Fruit fly (Drosophila melanogaster): ENCODE results near the gene Arglu1.

The Arglu1 gene

DNA sequence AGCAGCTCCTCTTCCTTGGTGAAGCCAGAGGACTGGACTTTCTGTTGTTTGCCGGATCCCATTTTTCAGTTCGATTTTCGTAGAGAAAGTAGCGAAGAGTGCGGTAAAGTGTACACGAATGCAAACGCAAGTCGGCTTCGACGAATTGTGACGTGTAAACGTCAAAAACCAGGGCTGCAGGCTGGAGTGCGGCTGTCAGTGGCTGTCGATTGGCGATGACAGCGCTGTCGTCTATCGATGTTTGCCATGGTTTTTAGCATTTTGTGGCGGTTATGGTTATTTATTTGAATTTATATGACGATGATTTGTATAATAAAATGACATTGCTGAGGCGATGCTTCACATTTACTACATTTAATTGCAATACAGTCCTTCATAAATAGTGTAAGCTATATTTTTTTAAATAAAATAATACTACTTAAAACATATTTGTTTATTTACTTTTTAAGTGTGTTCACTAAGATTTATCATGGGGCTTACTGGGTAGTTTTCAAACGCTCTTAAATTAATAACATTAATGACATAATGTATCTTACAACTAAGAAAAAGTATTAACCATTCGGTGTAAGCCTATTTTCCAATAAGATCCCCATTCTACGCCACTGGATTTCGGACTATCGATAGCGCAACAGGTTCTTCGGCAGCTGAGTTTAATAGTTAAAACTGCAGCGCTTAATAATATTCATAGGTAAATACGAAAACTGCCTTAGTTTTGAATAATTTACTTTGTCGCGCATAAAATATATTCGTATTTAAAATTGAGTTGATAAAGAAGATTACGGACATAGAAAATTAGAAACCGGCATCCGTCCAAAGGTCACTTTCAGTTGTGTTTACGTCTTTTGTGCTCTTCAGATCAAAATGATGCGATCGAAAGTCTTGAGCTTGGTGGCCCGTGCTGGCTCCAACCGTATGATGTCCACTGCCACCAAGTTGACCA is 19.6 kb downstream of the Arglu1 start, which contains the start of the genes CG5885 and CG4598 (continued):
- TF ChIP-seq Fer3 (tag; optimal IDR thresholded peaks at IDR 0.05), result peak; percentile 59
- TF ChIP-seq eyg (GFP tag; optimal IDR thresholded peaks at IDR 0.05), result no peak
- TF ChIP-seq shn (GFP tag; optimal IDR thresholded peaks at IDR 0.05), result peak; percentile 9
- peak; percentile 58 for TF ChIP-seq CG10979 (tag; optimal IDR thresholded peaks at IDR 0.05)
- peak; percentile 65 for TF ChIP-seq PHDP (tag; optimal IDR thresholded peaks at IDR 0.05)
- no peak for TF ChIP-seq CG10321 (GFP tag; IDR thresholded peaks at IDR 0.05)
- TF ChIP-seq CG2875 (GFP tag; optimal IDR thresholded peaks at IDR 0.05), result no peak
- peak; percentile 18 for TF ChIP-seq CG15011 (GFP tag; optimal IDR thresholded peaks at IDR 0.05)
- TF ChIP-seq Atf-2 (GFP tag; optimal IDR thresholded peaks at IDR 0.05), result no peak
- peak; percentile 56; the same call in 2 of the 4 replicates for TF ChIP-seq Gug (GFP tag; IDR thresholded peaks at IDR 0.05)
- TF ChIP-seq zf30C (GFP tag; optimal IDR thresholded peaks at IDR 0.05), result no peak
- TF ChIP-seq da (GFP tag; optimal IDR thresholded peaks at IDR 0.05), result no peak
- no peak for TF ChIP-seq seq (GFP tag; IDR thresholded peaks at IDR 0.05)
- no peak for TF ChIP-seq MTF-1 (GFP tag; optimal IDR thresholded peaks at IDR 0.05; ENCODE audit: borderline replicate concordance)
- peak; percentile 71 for TF ChIP-seq CG18764 (GFP tag; optimal IDR thresholded peaks at IDR 0.05)
- peak; percentile 90 for TF ChIP-seq CG2116 (GFP tag; optimal IDR thresholded peaks at IDR 0.05)
- TF ChIP-seq wdn (GFP tag; IDR thresholded peaks at IDR 0.05), result no peak
- TF ChIP-seq D19B (GFP tag; optimal IDR thresholded peaks at IDR 0.05), result peak; percentile 13
- TF ChIP-seq h (optimal IDR thresholded peaks at IDR 0.05), result no peak
- peak; percentile 80 for TF ChIP-seq kay (GFP tag; optimal IDR thresholded peaks at IDR 0.05)
- TF ChIP-seq CG14860 (GFP tag; IDR thresholded peaks at IDR 0.05; ENCODE audit: partially characterized antibody), result peak; percentile 68
- TF ChIP-seq CG7928 (GFP tag; optimal IDR thresholded peaks at IDR 0.05), result peak; percentile 98
- no peak for TF ChIP-seq ash1 (GFP tag; optimal IDR thresholded peaks at IDR 0.05)
- peak; percentile 96 for TF ChIP-seq nom (GFP tag; optimal IDR thresholded peaks at IDR 0.05)
- peak; percentile 97 for TF ChIP-seq MESR4 (GFP tag; optimal IDR thresholded peaks at IDR 0.05)
- peak; percentile 15 for TF ChIP-seq Bteb2 (GFP tag; optimal IDR thresholded peaks at IDR 0.05)
- TF ChIP-seq mam (GFP tag; optimal IDR thresholded peaks at IDR 0.05), result peak; percentile 71
- TF ChIP-seq Drgx (GFP tag; IDR thresholded peaks at IDR 0.05), result peak; percentile 78
- TF ChIP-seq ci (GFP tag; IDR thresholded peaks at IDR 0.05), result peak; percentile 85
- peak; percentile 82 for TF ChIP-seq Sry-δ (GFP tag; optimal IDR thresholded peaks at IDR 0.05)
- TF ChIP-seq al (GFP tag; IDR thresholded peaks at IDR 0.05), result peak; percentile 53
- TF ChIP-seq fd64A (GFP tag; optimal IDR thresholded peaks at IDR 0.05), result no peak
- no peak for TF ChIP-seq gce (GFP tag; IDR thresholded peaks at IDR 0.05)
- peak; percentile 84 for TF ChIP-seq CG11504 (tag; optimal IDR thresholded peaks at IDR 0.05)
- peak; percentile 94 for TF ChIP-seq Dref (GFP tag; IDR thresholded peaks at IDR 0.05)
- peak; percentile 51 for TF ChIP-seq zfh2 (GFP tag; optimal IDR thresholded peaks at IDR 0.05)
- TF ChIP-seq peb (GFP tag; IDR thresholded peaks at IDR 0.05), result no peak
- TF ChIP-seq CG14441 (GFP tag; IDR thresholded peaks at IDR 0.05), result no peak
- TF ChIP-seq CG2678 (tag; optimal IDR thresholded peaks at IDR 0.05), result peak; percentile 76
- peak; percentile 21 for TF ChIP-seq Dip3 (GFP tag; optimal IDR thresholded peaks at IDR 0.05)
- peak; percentile 76 for TF ChIP-seq CG42726 (GFP tag; IDR thresholded peaks at IDR 0.05; ENCODE audit: partially characterized antibody)
- peak; percentile 43; the same call in 2 of the 3 replicates for TF ChIP-seq Aef1 (GFP tag; IDR thresholded peaks at IDR 0.05)
- peak; percentile 41; the same call in 1 of the 3 replicates for TF ChIP-seq CG11560 (tag; IDR thresholded peaks at IDR 0.05)
- TF ChIP-seq Doc2 (GFP tag; IDR thresholded peaks at IDR 0.05), result no peak
- peak; percentile 64 for TF ChIP-seq CG15514 (GFP tag; optimal IDR thresholded peaks at IDR 0.05)
- peak; percentile 70 for TF ChIP-seq CG18599 (GFP tag; optimal IDR thresholded peaks at IDR 0.05)
- peak; percentile 22 for TF ChIP-seq crc (GFP tag; optimal IDR thresholded peaks at IDR 0.05)
- no peak for TF ChIP-seq btn (GFP tag; optimal IDR thresholded peaks at IDR 0.05)
- TF ChIP-seq CrebB (tag; optimal IDR thresholded peaks at IDR 0.05), result peak; percentile 59
